Fruit fly (Drosophila melanogaster) whole organism, embryonic: ENCODE results near the gene Uba4.

Experiments
- Bgb ChIP-seq: fragments of 200-800 bp; sonication (Bioruptor generic); IDR thresholded peaks from 2 replicates; pipeline ENCODE4 v1.3.6; 2022; ENCODE audit warnings: missing biosample characterization, missing genetic modification characterization; ENCODE audit not compliant: partially characterized antibody
- CG12299 ChIP-seq: fragments of 200-800 bp; sonication (Bioruptor generic); optimal IDR thresholded peaks from 2 replicates; lab custom pipeline; 2018; ENCODE audit warnings: missing biosample characterization, mild to moderate bottlenecking, missing genetic modification characterization
- CG14441 ChIP-seq: fragments of 200-800 bp; sonication (Bioruptor generic); IDR thresholded peaks from 2 replicates; pipeline ENCODE4 v1.3.6; 2022; ENCODE audit warnings: missing biosample characterization, missing genetic modification characterization
- CG1529 ChIP-seq: fragments of 200-800 bp; sonication (Bioruptor generic); optimal IDR thresholded peaks from 3 replicates; lab custom pipeline; 2018; ENCODE audit warnings: missing biosample characterization, missing genetic modification characterization
- CG15601 ChIP-seq: fragments of 200-800 bp; sonication (Bioruptor generic); optimal IDR thresholded peaks from 3 replicates; lab custom pipeline; 2019; ENCODE audit warnings: missing biosample characterization, mild to moderate bottlenecking, missing genetic modification characterization, moderate library complexity
- CG17912 ChIP-seq: fragments of 200-800 bp; sonication (Bioruptor generic); optimal IDR thresholded peaks from 2 replicates; lab custom pipeline; 2018; ENCODE audit warnings: missing biosample characterization, mild to moderate bottlenecking, missing genetic modification characterization
- CG1792 ChIP-seq: fragments of 200-800 bp; sonication (Bioruptor generic); optimal IDR thresholded peaks from 2 replicates; lab custom pipeline; 2016; ENCODE audit warnings: missing biosample characterization, missing genetic modification characterization
- CG2116 ChIP-seq: fragments of 200-800 bp; sonication (Bioruptor generic); optimal IDR thresholded peaks from 3 replicates; lab custom pipeline; 2018; ENCODE audit warnings: missing biosample characterization, mild to moderate bottlenecking, missing genetic modification characterization
- CG3847 ChIP-seq: fragments of 200-800 bp; sonication (Bioruptor generic); IDR thresholded peaks from 2 replicates; pipeline ENCODE4 v1.3.6; 2022; ENCODE audit warnings: missing biosample characterization, missing genetic modification characterization
- CG4854 ChIP-seq: fragments of 200-800 bp; sonication (Bioruptor generic); optimal IDR thresholded peaks from 2 replicates; lab custom pipeline; 2016; ENCODE audit warnings: missing biosample characterization, missing genetic modification characterization, inconsistent platforms
- CG5180 ChIP-seq: fragments of 200-800 bp; sonication (Bioruptor generic); optimal IDR thresholded peaks from 3 replicates; lab custom pipeline; 2017; ENCODE audit warnings: missing biosample characterization, missing genetic modification characterization, mild to moderate bottlenecking, moderate library complexity, missing genetic modification reagents
- CG5953 ChIP-seq: fragments of 200-800 bp; sonication (Bioruptor generic); IDR thresholded peaks from 2 replicates; pipeline ENCODE4 v1.3.6; 2022; ENCODE audit warnings: missing biosample characterization, missing genetic modification characterization
- CG7372 ChIP-seq: fragments of 200-800 bp; sonication (Bioruptor generic); IDR thresholded peaks from 2 replicates; pipeline ENCODE4 v1.3.6; 2022; ENCODE audit warnings: missing biosample characterization, missing genetic modification characterization
- CG8089 ChIP-seq: fragments of 200-800 bp; sonication (Bioruptor generic); optimal IDR thresholded peaks from 3 replicates; lab custom pipeline; 2016; ENCODE audit warnings: missing biosample characterization, missing genetic modification characterization
- CG9437 ChIP-seq: fragments of 200-800 bp; sonication (Bioruptor generic); optimal IDR thresholded peaks from 2 replicates; lab custom pipeline; 2018; ENCODE audit warnings: missing biosample characterization, mild to moderate bottlenecking, missing genetic modification characterization
- Camta ChIP-seq: fragments of 200-800 bp; sonication (Bioruptor generic); optimal IDR thresholded peaks from 2 replicates; lab custom pipeline; 2016; ENCODE audit warnings: missing biosample characterization, missing genetic modification characterization
- CrebB ChIP-seq: fragments of 200-800 bp; sonication (Bioruptor generic); optimal IDR thresholded peaks from 3 replicates; lab custom pipeline; 2018; ENCODE audit warnings: missing biosample characterization, mild to moderate bottlenecking, missing genetic modification characterization
- Dll ChIP-seq: fragments of 200-800 bp; sonication (Bioruptor generic); IDR thresholded peaks from 4 replicates; pipeline ENCODE4 v1.3.6; 2022; ENCODE audit warnings: missing biosample characterization, missing genetic modification characterization; ENCODE audit not compliant: partially characterized antibody
- Dp ChIP-seq: fragments of 200-800 bp; sonication (Bioruptor generic); optimal IDR thresholded peaks from 2 replicates; lab custom pipeline; 2018; ENCODE audit warnings: missing biosample characterization, mild to moderate bottlenecking, missing genetic modification characterization, moderate library complexity
- Elba2 ChIP-seq: fragments of 200-800 bp; sonication (Bioruptor generic); optimal IDR thresholded peaks from 3 replicates; lab custom pipeline; 2016; ENCODE audit warnings: missing biosample characterization, missing genetic modification characterization
- Ets65A ChIP-seq: fragments of 200-800 bp; sonication (Bioruptor generic); peaks from one replicate; lab custom pipeline; 2016; ENCODE audit warnings: missing biosample characterization, missing genetic modification characterization
- Ets97D ChIP-seq: fragments of 200-800 bp; sonication (Bioruptor generic); optimal IDR thresholded peaks from 3 replicates; lab custom pipeline; 2016; ENCODE audit warnings: missing biosample characterization, missing genetic modification characterization
- GATAe ChIP-seq: fragments of 200-800 bp; sonication (Bioruptor generic); conservative IDR thresholded peaks from 2 replicates; pipeline ENCODE4 v1.3.6; 2022; ENCODE audit warnings: missing biosample characterization, missing genetic modification characterization
- Gsc ChIP-seq: fragments of 200-800 bp; sonication (Bioruptor generic); IDR thresholded peaks from 2 replicates; pipeline ENCODE4 v1.3.6; 2022; ENCODE audit warnings: missing biosample characterization, missing genetic modification characterization
- Gug ChIP-seq: fragments of 200-800 bp; sonication (Bioruptor generic); IDR thresholded peaks from 4 replicates; pipeline ENCODE4 v1.3.6; 2022; ENCODE audit warnings: missing biosample characterization, missing genetic modification characterization
- H2.0 ChIP-seq: fragments of 200-800 bp; sonication (Bioruptor generic); IDR thresholded peaks from 2 replicates; pipeline ENCODE4 v1.3.6; 2022; ENCODE audit warnings: missing biosample characterization, missing genetic modification characterization
- Meics ChIP-seq: fragments of 200-800 bp; sonication (Bioruptor generic); optimal IDR thresholded peaks from 2 replicates; lab custom pipeline; 2017; ENCODE audit warnings: missing biosample characterization, mild to moderate bottlenecking, missing genetic modification characterization
- NFAT ChIP-seq: fragments of 200-800 bp; sonication (Bioruptor generic); IDR thresholded peaks from 2 replicates; pipeline ENCODE4 v1.3.6; 2022; ENCODE audit warnings: missing biosample characterization, missing genetic modification characterization
- Rfx ChIP-seq: fragments of 200-800 bp; sonication (Bioruptor generic); IDR thresholded peaks from 2 replicates; pipeline ENCODE4 v1.3.6; 2022; ENCODE audit warnings: missing biosample characterization, missing genetic modification characterization
- ab ChIP-seq: fragments of 200-800 bp; sonication (Bioruptor generic); optimal IDR thresholded peaks from 2 replicates; lab custom pipeline; 2016; ENCODE audit warnings: missing biosample characterization, missing genetic modification characterization
- bcd ChIP-seq: fragments of 200-800 bp; sonication (Bioruptor generic); optimal IDR thresholded peaks from 2 replicates; lab custom pipeline; 2017; ENCODE audit warnings: missing biosample characterization, mild to moderate bottlenecking, missing genetic modification characterization
- chinmo ChIP-seq: fragments of 200-800 bp; sonication (Bioruptor generic); IDR thresholded peaks from 4 replicates; pipeline ENCODE4 v1.3.6; 2022; ENCODE audit warnings: missing biosample characterization, missing genetic modification characterization; ENCODE audit not compliant: partially characterized antibody
- dmrt11E ChIP-seq: fragments of 200-800 bp; sonication (Bioruptor generic); optimal IDR thresholded peaks from 3 replicates; lab custom pipeline; 2018; ENCODE audit warnings: missing biosample characterization, mild to moderate bottlenecking, missing genetic modification characterization, moderate library complexity
- fd102C ChIP-seq: fragments of 200-800 bp; sonication (Bioruptor generic); optimal IDR thresholded peaks from 2 replicates; lab custom pipeline; 2018; ENCODE audit warnings: missing biosample characterization, mild to moderate bottlenecking, missing genetic modification characterization, moderate library complexity
- gcm ChIP-seq: fragments of 200-800 bp; sonication (Bioruptor generic); optimal IDR thresholded peaks from 2 replicates; lab custom pipeline; 2019; ENCODE audit warnings: missing biosample characterization, mild to moderate bottlenecking, missing genetic modification characterization, moderate library complexity
- her ChIP-seq: fragments of 200-800 bp; sonication (Bioruptor generic); optimal IDR thresholded peaks from 2 replicates; lab custom pipeline; 2016; ENCODE audit warnings: missing biosample characterization, missing genetic modification characterization
- hkb ChIP-seq, 2 experiments: fragments of 200-800 bp in 1 of 2; fragments of >200 bp in 1 of 2; sonication (Bioruptor generic) in 1 of 2; IDR thresholded peaks in 1 of 2; optimal IDR thresholded peaks in 1 of 2; 2 replicates each; pipeline versions ENCODE4 v1.3.6 to Lab custom; 2017 to 2022; ENCODE audit warnings: missing biosample characterization in 1 of 2, missing genetic modification characterization in 1 of 2
- jing ChIP-seq: fragments of 200-800 bp; sonication (Bioruptor generic); optimal IDR thresholded peaks from 2 replicates; lab custom pipeline; 2018; ENCODE audit warnings: missing biosample characterization, mild to moderate bottlenecking, missing genetic modification characterization
- luna ChIP-seq: fragments of 200-800 bp; sonication (Bioruptor generic); optimal IDR thresholded peaks from 2 replicates; lab custom pipeline; 2016; ENCODE audit warnings: missing biosample characterization, missing genetic modification characterization
- mam ChIP-seq: fragments of 200-800 bp; sonication (Bioruptor generic); optimal IDR thresholded peaks from 3 replicates; lab custom pipeline; 2016; ENCODE audit warnings: missing biosample characterization, missing genetic modification characterization
- mirr ChIP-seq: fragments of 200-800 bp; sonication (Bioruptor generic); optimal IDR thresholded peaks from 3 replicates; lab custom pipeline; 2018; ENCODE audit warnings: missing biosample characterization, mild to moderate bottlenecking, missing genetic modification characterization
- pb ChIP-seq: fragments of 200-800 bp; sonication (Bioruptor generic); optimal IDR thresholded peaks from 3 replicates; lab custom pipeline; 2016; ENCODE audit warnings: missing biosample characterization, missing genetic modification characterization
- scrt ChIP-seq: fragments of 200-800 bp; sonication (Bioruptor generic); optimal IDR thresholded peaks from 2 replicates; lab custom pipeline; 2018; ENCODE audit warnings: missing biosample characterization, mild to moderate bottlenecking, missing genetic modification characterization, moderate library complexity
- seq ChIP-seq: fragments of 200-800 bp; sonication (Bioruptor generic); IDR thresholded peaks from 2 replicates; pipeline ENCODE4 v1.3.6; 2022; ENCODE audit warnings: missing biosample characterization, missing genetic modification characterization
- shn ChIP-seq: fragments of 200-800 bp; sonication (Bioruptor generic); optimal IDR thresholded peaks from 3 replicates; lab custom pipeline; 2016; ENCODE audit warnings: missing biosample characterization, missing genetic modification characterization
- sisA ChIP-seq: fragments of 200-800 bp; sonication (Bioruptor generic); IDR thresholded peaks from 2 replicates; pipeline ENCODE4 v1.3.6; 2022; ENCODE audit warnings: missing biosample characterization, missing genetic modification characterization
- trem ChIP-seq: fragments of 200-800 bp; optimal IDR thresholded peaks from 3 replicates; lab custom pipeline; 2019; ENCODE audit warnings: missing biosample characterization, mild to moderate bottlenecking, missing genetic modification characterization, moderate library complexity
- z ChIP-seq: fragments of 200-800 bp; sonication (Bioruptor generic); IDR thresholded peaks from 3 replicates; pipeline ENCODE4 v1.3.6; 2022; ENCODE audit warnings: missing biosample characterization, missing genetic modification characterization
- zf30C ChIP-seq: fragments of 200-800 bp; sonication (Bioruptor generic); optimal IDR thresholded peaks from 3 replicates; lab custom pipeline; 2018; ENCODE audit warnings: missing biosample characterization, mild to moderate bottlenecking, missing genetic modification characterization
- zfh2 ChIP-seq: fragments of 200-800 bp; sonication (Bioruptor generic); optimal IDR thresholded peaks from 2 replicates; lab custom pipeline; 2016; ENCODE audit warnings: missing biosample characterization, missing genetic modification characterization

Uba4 gene

dm6 chr2L:8521724-8522309 is 4.6 kb downstream of the Uba4 start, which contains the start of gene Acer (continued):
- TF ChIP-seq chinmo = peak; percentile 77
- no peak for TF ChIP-seq CG4854 (GFP tag; lab: Kevin White, UChicago)
- no peak for TF ChIP-seq gcm (GFP tag; lab: Kevin White, UChicago)
- TF ChIP-seq CrebB (tag; lab: Kevin White, UChicago) = no peak
- TF ChIP-seq CG17912 = no peak
- peak; percentile 60; the same call in 3 of the 4 replicates for TF ChIP-seq Dll (GFP tag; lab: Robert Waterston, UW)
- TF ChIP-seq Ets97D (GFP tag; lab: Kevin White, UChicago) = peak; percentile 6
- no peak for TF ChIP-seq CG12299 (tag; lab: Kevin White, UChicago)
- no peak for TF ChIP-seq scrt (GFP tag; lab: Kevin White, UChicago)
- peak; percentile 4 for TF ChIP-seq CG1792
- TF ChIP-seq jing = no peak
- TF ChIP-seq CG14441 = 0 out of 2 replicates have a peak, but pooled peaks have one; percentile 12
- peak; percentile 6 for TF ChIP-seq Dp (GFP tag; lab: Kevin White, UChicago)
- TF ChIP-seq luna (GFP tag; lab: Kevin White, UChicago) = no peak
- no peak for TF ChIP-seq pb
- TF ChIP-seq GATAe = no peak
- no peak for TF ChIP-seq zf30C (GFP tag; lab: Kevin White, UChicago)
- no peak for TF ChIP-seq Ets65A (GFP tag; lab: Kevin White, UChicago)
- TF ChIP-seq CG5953 (GFP tag; lab: Robert Waterston, UW) = no peak
- peak; percentile 57 for TF ChIP-seq trem (tag; lab: Kevin White, UChicago)
- TF ChIP-seq Camta (GFP tag; lab: Kevin White, UChicago) = no peak
- TF ChIP-seq bcd (GFP tag; lab: Kevin White, UChicago) = no peak
- no peak for TF ChIP-seq Elba2
- no peak for TF ChIP-seq CG3847 (GFP tag; lab: Robert Waterston, UW)
- TF ChIP-seq Gsc (GFP tag; lab: Robert Waterston, UW) = no peak
- 0 out of 2 replicates have a peak, but pooled peaks have one; percentile 17 for TF ChIP-seq H2.0 (GFP tag; lab: Robert Waterston, UW)
- no peak for TF ChIP-seq ab (GFP tag; lab: Kevin White, UChicago)
- TF ChIP-seq Gug (GFP tag; lab: Robert Waterston, UW) = no peak
- TF ChIP-seq CG2116 (GFP tag; lab: Kevin White, UChicago) = peak; percentile 39
- TF ChIP-seq dmrt11E (tag; lab: Kevin White, UChicago) = no peak
- peak; percentile 15 for TF ChIP-seq her (GFP tag; lab: Kevin White, UChicago)
- TF ChIP-seq zfh2 (GFP tag; lab: Kevin White, UChicago) = no peak
- no peak for TF ChIP-seq CG7372
- TF ChIP-seq mirr (GFP tag; lab: Kevin White, UChicago) = peak; percentile 13
- TF ChIP-seq mam = no peak
- TF ChIP-seq CG15601 = no peak
- TF ChIP-seq fd102C (GFP tag; lab: Kevin White, UChicago) = no peak
- peak; percentile 10; the same call in 1 of the 2 replicates for TF ChIP-seq seq (GFP tag; lab: Robert Waterston, UW)
- no peak for TF ChIP-seq sisA (GFP tag; lab: Robert Waterston, UW)
- TF ChIP-seq z = 0 out of 3 replicates have a peak, but pooled peaks have one; percentile 23
- no peak for TF ChIP-seq NFAT (GFP tag; lab: Robert Waterston, UW)
- TF ChIP-seq shn (GFP tag; lab: Kevin White, UChicago) = no peak
- TF ChIP-seq Meics = no peak
- TF ChIP-seq Bgb (GFP tag; lab: Robert Waterston, UW) = peak; percentile 34; the same call in 1 of the 2 replicates
- TF ChIP-seq CG1529 = no peak
- no peak for TF ChIP-seq Rfx (GFP tag; lab: Robert Waterston, UW)
- peak; percentile 14 for TF ChIP-seq CG9437
- no peak for TF ChIP-seq CG5180 (GFP tag; lab: Kevin White, UChicago)
- no peak for TF ChIP-seq CG8089 (GFP tag; lab: Kevin White, UChicago)
- TF ChIP-seq hkb (optimal IDR thresholded peaks at IDR 0.05; lab: Kevin White, UChicago) = no peak
- 0 out of 2 replicates have a peak, but pooled peaks have one; percentile 13 for TF ChIP-seq hkb (GFP tag; IDR thresholded peaks at IDR 0.05; lab: Robert Waterston, UW)
